Worm (Caenorhabditis elegans) whole organism, midembryonic: ENCODE measurements around the gene E02H1.1.
A peak's percentile ranks its signal among the peaks of the same experiment; 100 is the strongest.

Source experiments
- T22C8.4 ChIP-seq: fragments of 200-800 bp; sonication (Bioruptor generic); IDR thresholded peaks from 2 replicates; pipeline ENCODE4 v1.3.6; 2022; ENCODE audit warnings: missing genetic modification characterization, missing compliant biosample characterization
- cog-1 ChIP-seq: sonication (generic microtip); optimal IDR thresholded peaks from 2 replicates; lab custom pipeline; 2016; ENCODE audit warnings: missing genetic modification characterization, missing compliant biosample characterization
- flt-1 ChIP-seq: fragments of 200-800 bp; sonication (Bioruptor generic); IDR thresholded peaks from 2 replicates; pipeline ENCODE4 v1.3.6; 2022; ENCODE audit warnings: missing genetic modification characterization, missing compliant biosample characterization
- klf-2 ChIP-seq: fragments of 200-800 bp; sonication (Bioruptor generic); conservative IDR thresholded peaks from 2 replicates; pipeline ENCODE4 v1.3.6; 2022; ENCODE audit warnings: missing genetic modification reagents, missing genetic modification characterization, missing compliant biosample characterization
- med-1 ChIP-seq: sonication (generic microtip); optimal IDR thresholded peaks from 2 replicates; lab custom pipeline; 2017; ENCODE audit warnings: missing genetic modification characterization, mild to moderate bottlenecking, missing compliant biosample characterization, antibody characterized with exemption, missing genetic modification reagents; ENCODE audit not compliant: insufficient read depth
- ref-1 ChIP-seq: fragments of 200-800 bp; sonication (Bioruptor generic); conservative IDR thresholded peaks from 2 replicates; pipeline ENCODE4 v1.3.6; 2022; ENCODE audit warnings: missing genetic modification reagents, missing genetic modification characterization, missing compliant biosample characterization
- tab-1 ChIP-seq: fragments of 200-800 bp; sonication (Bioruptor generic); IDR thresholded peaks from 2 replicates; pipeline ENCODE4 v1.3.6; 2022; ENCODE audit warnings: missing genetic modification characterization, missing compliant biosample characterization
- ztf-23 ChIP-seq: fragments of 200-800 bp; sonication (Bioruptor generic); IDR thresholded peaks from 2 replicates; pipeline ENCODE4 v1.3.6; 2022; ENCODE audit warnings: missing genetic modification reagents, missing genetic modification characterization, missing compliant biosample characterization
- ztf-29 ChIP-seq: fragments of 200-800 bp; sonication (Bioruptor generic); IDR thresholded peaks from 2 replicates; pipeline ENCODE4 v1.3.6; 2022; ENCODE audit warnings: missing genetic modification reagents, missing genetic modification characterization, missing compliant biosample characterization

The E02H1.1 gene

ce11 chrII:9573412-9573811 is 17.6 kb downstream of the E02H1.1 start:
- TF ChIP-seq med-1 (GFP tag; lab: Kevin White, UChicago) (no peak), klf-2 (GFP tag; lab: Robert Waterston, UW) (no peak), cog-1 (tag; lab: Kevin White, UChicago) (no peak), T22C8.4 (GFP tag; lab: Robert Waterston, UW) (no peak), ztf-29 (GFP tag; lab: Robert Waterston, UW) (no peak), ref-1 (no peak), ztf-23 (GFP tag; lab: Robert Waterston, UW) (no peak), flt-1 (GFP tag; lab: Robert Waterston, UW) (no peak), tab-1 (GFP tag; lab: Robert Waterston, UW) (no peak)

DNA sequence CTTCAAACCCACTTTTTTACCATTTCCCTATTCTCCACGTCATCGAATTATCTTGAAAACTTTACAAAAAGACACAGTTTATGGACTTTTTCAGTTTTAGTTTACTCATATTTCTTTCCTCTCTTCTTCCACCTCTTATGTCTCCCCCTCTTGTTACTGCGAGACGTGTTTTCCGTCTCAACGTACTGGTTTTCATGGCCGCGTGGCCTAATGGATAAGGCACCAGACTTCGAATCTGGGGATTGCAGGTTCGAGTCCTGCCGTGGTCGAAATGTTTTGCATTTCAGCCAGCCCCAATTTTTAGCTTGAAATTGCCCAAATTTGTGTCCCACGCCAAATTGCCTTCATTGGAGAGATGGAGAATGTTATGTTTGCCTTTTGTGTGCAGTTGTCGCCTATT is 24.9 kb downstream of the E02H1.1 start:
- TF ChIP-seq med-1 (GFP tag; lab: Kevin White, UChicago): peak; percentile 47
- peak; percentile 92 for TF ChIP-seq ztf-23 (GFP tag; lab: Robert Waterston, UW)
- peak; percentile 97 for TF ChIP-seq tab-1 (GFP tag; lab: Robert Waterston, UW)
- TF ChIP-seq klf-2 (GFP tag; lab: Robert Waterston, UW): peak; percentile 83
- peak; percentile 83 for TF ChIP-seq ztf-29 (GFP tag; lab: Robert Waterston, UW)
- TF ChIP-seq cog-1 (tag; lab: Kevin White, UChicago): peak; percentile 61
- TF ChIP-seq ref-1: peak; percentile 93
- peak; percentile 89 for TF ChIP-seq T22C8.4 (GFP tag; lab: Robert Waterston, UW)
- peak; percentile 97 for TF ChIP-seq flt-1 (GFP tag; lab: Robert Waterston, UW)

ce11 chrII:9560895-9561294 is 30.1 kb downstream of the E02H1.1 start:
- TF ChIP-seq tab-1 (GFP tag; lab: Robert Waterston, UW) (no peak), ztf-29 (GFP tag; lab: Robert Waterston, UW) (no peak), ref-1 (no peak), cog-1 (tag; lab: Kevin White, UChicago) (no peak), flt-1 (GFP tag; lab: Robert Waterston, UW) (no peak), med-1 (GFP tag; lab: Kevin White, UChicago) (no peak), T22C8.4 (GFP tag; lab: Robert Waterston, UW) (no peak), klf-2 (GFP tag; lab: Robert Waterston, UW) (no peak), ztf-23 (GFP tag; lab: Robert Waterston, UW) (no peak)

DNA sequence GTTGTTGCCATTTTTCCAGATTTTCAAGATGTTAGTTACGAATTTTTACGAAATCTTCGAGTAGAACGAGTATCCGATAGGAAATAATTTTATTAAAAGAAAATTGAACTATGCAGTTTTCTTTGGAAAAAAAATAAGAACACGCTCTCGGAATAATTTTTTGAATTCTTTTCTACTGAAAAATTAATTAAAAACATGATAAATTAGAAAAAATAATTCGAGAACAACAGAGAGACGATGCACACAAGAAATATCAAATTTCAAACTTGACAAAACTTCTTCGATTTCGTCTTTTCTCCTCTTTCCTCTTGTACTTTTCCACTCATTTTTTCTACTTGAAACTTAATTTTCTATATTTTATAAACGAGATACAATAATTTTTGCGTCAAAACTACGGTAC is 31.0 kb downstream of the E02H1.1 start, which contains the start of gene F35H8.4:
F35H8.4 (minus strand) TSS at position 101 of the 400 bp plus-strand sequence.
- TF ChIP-seq klf-2 (GFP tag; lab: Robert Waterston, UW): no peak
- TF ChIP-seq med-1 (GFP tag; lab: Kevin White, UChicago): no peak
- no peak for TF ChIP-seq ztf-23 (GFP tag; lab: Robert Waterston, UW)
- no peak for TF ChIP-seq ref-1
- no peak for TF ChIP-seq T22C8.4 (GFP tag; lab: Robert Waterston, UW)
- TF ChIP-seq ztf-29 (GFP tag; lab: Robert Waterston, UW): no peak
- no peak for TF ChIP-seq cog-1 (tag; lab: Kevin White, UChicago)
- TF ChIP-seq flt-1 (GFP tag; lab: Robert Waterston, UW): no peak
- no peak for TF ChIP-seq tab-1 (GFP tag; lab: Robert Waterston, UW)

DNA sequence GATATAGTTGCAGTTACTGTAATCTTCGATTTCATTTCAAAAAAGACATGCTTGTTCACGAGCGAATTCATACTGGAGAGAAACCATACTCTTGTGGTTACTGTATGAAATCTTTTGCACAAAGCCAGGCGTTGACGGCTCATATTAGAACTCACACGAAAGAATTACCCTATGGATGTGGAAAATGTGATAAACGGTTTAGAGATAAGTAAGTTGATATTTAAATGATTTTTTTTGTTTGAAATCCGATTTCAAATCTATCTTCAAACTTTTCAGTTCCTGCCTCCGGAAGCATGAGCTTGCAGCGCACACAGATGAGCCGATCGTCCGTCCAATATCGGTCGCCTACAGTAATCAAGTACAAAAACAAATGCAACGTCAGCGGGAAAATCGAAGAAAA is 32.1 kb downstream of the E02H1.1 start:
- TF ChIP-seq tab-1 (GFP tag; lab: Robert Waterston, UW) (no peak), T22C8.4 (GFP tag; lab: Robert Waterston, UW) (no peak), flt-1 (GFP tag; lab: Robert Waterston, UW) (no peak)

- TF ChIP-seq med-1 (GFP tag; lab: Kevin White, UChicago) (no peak), klf-2 (GFP tag; lab: Robert Waterston, UW) (no peak), ztf-29 (GFP tag; lab: Robert Waterston, UW) (no peak), tab-1 (GFP tag; lab: Robert Waterston, UW) (no peak), flt-1 (GFP tag; lab: Robert Waterston, UW) (no peak), ztf-23 (GFP tag; lab: Robert Waterston, UW) (no peak), T22C8.4 (GFP tag; lab: Robert Waterston, UW) (no peak), cog-1 (tag; lab: Kevin White, UChicago) (no peak), ref-1 (no peak)
Measured at ce11 chrII:9557437-9558150, 33.4 kb downstream of the E02H1.1 start, which contains the start of gene zfp-2. Gene zfp-2, plus strand, starts transcription at chrII:9557650.

DNA sequence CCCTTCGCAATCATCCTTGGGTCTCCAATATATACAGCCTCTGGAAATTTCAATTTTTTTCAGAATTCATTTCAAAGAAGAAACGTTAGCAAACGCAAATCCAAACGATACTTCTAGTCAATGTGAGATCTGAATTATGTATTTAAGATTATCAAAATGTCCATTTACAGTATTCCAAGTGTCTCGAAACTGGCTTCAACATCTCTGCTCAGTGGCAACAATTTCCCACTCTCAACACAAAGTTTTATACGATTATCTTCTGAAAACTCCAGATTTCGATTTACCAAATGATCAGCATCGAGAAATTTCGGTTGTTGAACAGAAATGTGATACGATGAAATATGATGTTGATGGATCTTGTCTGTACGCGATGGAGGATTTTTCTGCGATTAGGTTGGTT is 34.4 kb downstream of the E02H1.1 start:
- TF ChIP-seq ref-1 (no peak), T22C8.4 (GFP tag; lab: Robert Waterston, UW) (no peak), flt-1 (GFP tag; lab: Robert Waterston, UW) (no peak), klf-2 (GFP tag; lab: Robert Waterston, UW) (no peak), med-1 (GFP tag; lab: Kevin White, UChicago) (no peak), cog-1 (tag; lab: Kevin White, UChicago) (no peak), ztf-29 (GFP tag; lab: Robert Waterston, UW) (no peak)

- no peak for TF ChIP-seq ztf-29 (GFP tag; lab: Robert Waterston, UW)
- no peak for TF ChIP-seq ztf-23 (GFP tag; lab: Robert Waterston, UW)
- TF ChIP-seq ref-1: no peak
- TF ChIP-seq klf-2 (GFP tag; lab: Robert Waterston, UW): no peak
- TF ChIP-seq flt-1 (GFP tag; lab: Robert Waterston, UW): no peak
Measured at ce11 chrII:9554925-9555553, 35.9 kb downstream of the E02H1.1 start, which contains the start of gene F35H8.2. Gene F35H8.2, plus strand, starts transcription at chrII:9555503.

DNA sequence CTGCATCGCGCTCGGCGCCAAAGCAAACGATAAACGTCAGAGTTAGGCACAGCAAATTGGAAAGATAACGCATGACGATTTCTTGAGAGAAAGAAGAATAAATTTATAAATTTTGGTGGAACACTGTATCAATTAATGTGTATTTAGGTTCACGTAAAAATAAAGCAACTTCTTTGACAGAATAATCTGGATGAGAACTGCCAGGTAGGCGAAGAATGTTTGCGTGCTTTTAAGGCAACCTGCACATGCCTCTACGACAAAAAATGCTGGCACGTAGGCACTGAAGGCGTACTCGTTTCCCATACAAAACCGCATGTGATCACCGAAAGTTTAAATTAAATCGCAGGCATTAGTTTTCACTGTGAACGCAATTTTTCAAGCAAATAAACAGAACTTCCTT is 37.8 kb downstream of the E02H1.1 start, which contains the start of gene F35H8.1:
F35H8.1 (minus strand) TSS at position 101 of the 400 bp plus-strand sequence.
- TF ChIP-seq med-1 (GFP tag; lab: Kevin White, UChicago) (no peak), tab-1 (GFP tag; lab: Robert Waterston, UW) (no peak), cog-1 (tag; lab: Kevin White, UChicago) (no peak), flt-1 (GFP tag; lab: Robert Waterston, UW) (no peak), ref-1 (no peak), ztf-29 (GFP tag; lab: Robert Waterston, UW) (no peak), T22C8.4 (GFP tag; lab: Robert Waterston, UW) (no peak), ztf-23 (GFP tag; lab: Robert Waterston, UW) (no peak), klf-2 (GFP tag; lab: Robert Waterston, UW) (no peak)
